Comparison of ENCODE assay signal across 2 fruit fly cellular contexts in the genomic region with DNA sequence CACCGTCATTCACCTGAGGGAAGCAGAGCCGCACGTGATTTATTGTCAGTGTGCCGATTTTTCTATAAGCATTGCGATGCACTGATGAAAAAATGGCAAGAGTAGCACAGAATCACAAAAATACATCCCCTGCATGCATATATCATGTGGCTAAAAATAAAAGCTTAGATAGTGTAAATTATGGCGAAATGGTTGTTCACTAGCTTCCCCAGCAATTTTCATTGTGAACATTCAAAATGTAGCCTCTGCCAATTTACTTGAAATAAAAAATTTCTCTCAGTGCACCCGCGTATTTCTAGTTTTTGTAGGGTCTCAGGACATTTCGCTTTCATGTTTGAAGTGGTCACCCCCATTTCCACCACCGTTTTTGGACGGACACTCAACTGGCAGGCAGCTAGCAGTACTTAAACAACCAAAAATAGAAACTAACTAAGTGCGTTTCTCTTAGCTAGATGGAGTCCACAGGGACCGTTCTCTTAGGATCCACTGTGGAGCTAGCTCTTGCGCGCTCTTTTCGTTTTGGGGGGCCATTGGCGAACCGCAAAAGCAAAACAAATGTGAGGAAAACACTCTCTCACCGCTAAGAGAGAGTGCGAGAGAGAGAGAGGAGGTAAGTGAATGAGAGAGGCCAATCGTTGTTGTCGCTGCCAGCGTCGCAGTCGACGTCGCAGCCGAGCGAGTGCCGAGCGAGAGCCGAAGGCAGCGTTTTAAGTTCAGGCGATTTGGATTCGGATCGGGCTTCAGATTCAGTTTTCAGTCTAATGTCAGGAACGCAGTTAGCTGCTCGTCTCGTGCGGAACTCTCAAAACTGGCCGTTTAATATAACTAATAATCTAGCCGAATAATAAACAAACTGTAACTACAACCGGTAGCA.
TF ChIP-seq lines count a peak whose summit lies in the region.

No protein-coding gene starts in this region.

TF ChIP-seq in whole organism, embryonic, 481 proteins besides CTCF, POLR2A, EP300 and RAD21 (continued from another document and continues in another):
- TF ChIP-seq CG12769 (tag; optimal IDR thresholded peaks at IDR 0.05; lab: Kevin White, UChicago) (peak; percentile 35), Asciz (GFP tag; optimal IDR thresholded peaks at IDR 0.05; lab: Kevin White, UChicago) (no peak), bab2 (GFP tag; optimal IDR thresholded peaks at IDR 0.05; lab: Kevin White, UChicago) (peak; percentile 39), bsh (GFP tag; optimal IDR thresholded peaks at IDR 0.05; lab: Kevin White, UChicago) (peak; percentile 60 to 68), ci (GFP tag; IDR thresholded peaks at IDR 0.05; lab: Robert Waterston, UW) (no peak; the same call in 2 of the 3 replicates), tna (GFP tag; IDR thresholded peaks at IDR 0.05; lab: Robert Waterston, UW; ENCODE audit: partially characterized antibody) (peak; percentile 24; the same call in 1 of the 2 replicates), crol (GFP tag; IDR thresholded peaks at IDR 0.05; lab: Robert Waterston, UW) (no peak), Dip2 (GFP tag; IDR thresholded peaks at IDR 0.05; lab: Robert Waterston, UW) (no peak), pros (GFP tag; optimal IDR thresholded peaks at IDR 0.05; lab: Kevin White, UChicago) (no peak), NC2α (GFP tag; optimal IDR thresholded peaks at IDR 0.05; lab: Kevin White, UChicago) (peak; percentile 28), insv (GFP tag; optimal IDR thresholded peaks at IDR 0.05; lab: Kevin White, UChicago) (peak in 1 of 2 experiments; percentile 3), HLH3B (GFP tag; IDR thresholded peaks at IDR 0.05; lab: Robert Waterston, UW) (no peak), Adf1 (GFP tag; IDR thresholded peaks at IDR 0.05; lab: Robert Waterston, UW) (peak; percentile 97), CG42726 (GFP tag; IDR thresholded peaks at IDR 0.05; lab: Robert Waterston, UW; ENCODE audit: partially characterized antibody) (no peak), cwo (GFP tag; optimal IDR thresholded peaks at IDR 0.05; lab: Kevin White, UChicago) (peak; percentile 40), CG10321 (GFP tag; IDR thresholded peaks at IDR 0.05; lab: Robert Waterston, UW) (no peak), E2f2 (GFP tag; IDR thresholded peaks at IDR 0.05; lab: Robert Waterston, UW) (0 out of 2 replicates have a peak, but pooled peaks have one; percentile 16), CoRest (tag; optimal IDR thresholded peaks at IDR 0.05; lab: Kevin White, UChicago) (peak; percentile 52), CG2875 (GFP tag; optimal IDR thresholded peaks at IDR 0.05; lab: Kevin White, UChicago) (peak; percentile 22), mld (GFP tag; IDR thresholded peaks at IDR 0.05; lab: Robert Waterston, UW; ENCODE audit: partially characterized antibody) (no peak), emc (GFP tag; optimal IDR thresholded peaks at IDR 0.05; lab: Kevin White, UChicago) (no peak), hb (GFP tag; IDR thresholded peaks at IDR 0.05; lab: Robert Waterston, UW; ENCODE audit: partially characterized antibody) (no peak), hth (optimal IDR thresholded peaks at IDR 0.05; lab: Kevin White, UChicago) (no peak), Meics (GFP tag; optimal IDR thresholded peaks at IDR 0.05; lab: Kevin White, UChicago) (peak; percentile 59), inv (GFP tag; IDR thresholded peaks at IDR 0.05; lab: Robert Waterston, UW; ENCODE audit: partially characterized antibody) (no peak), CG1647 (GFP tag; optimal IDR thresholded peaks at IDR 0.05; lab: Kevin White, UChicago) (no peak), Ssrp (tag; optimal IDR thresholded peaks at IDR 0.05; lab: Kevin White, UChicago) (peak; percentile 49), Xbp1 (GFP tag; optimal IDR thresholded peaks at IDR 0.05; lab: Kevin White, UChicago) (peak; percentile 65), CG7839 (tag; optimal IDR thresholded peaks at IDR 0.05; lab: Kevin White, UChicago) (peak; percentile 67), Camta (GFP tag; optimal IDR thresholded peaks at IDR 0.05; lab: Kevin White, UChicago) (no peak), dm (GFP tag; optimal IDR thresholded peaks at IDR 0.05; lab: Kevin White, UChicago) (peak; percentile 26), Blimp-1 (GFP tag; optimal IDR thresholded peaks at IDR 0.05; lab: Kevin White, UChicago) (peak; percentile 38), CG3163 (GFP tag; optimal IDR thresholded peaks at IDR 0.05; lab: Kevin White, UChicago) (peak; percentile 99), fu2 (GFP tag; optimal IDR thresholded peaks at IDR 0.05; lab: Kevin White, UChicago) (peak; percentile 3), H15 (GFP tag; IDR thresholded peaks at IDR 0.05; lab: Robert Waterston, UW) (no peak), NC2β (GFP tag; optimal IDR thresholded peaks at IDR 0.05; lab: Kevin White, UChicago) (peak; percentile 41), CG11560 (tag; IDR thresholded peaks at IDR 0.05; lab: Robert Waterston, UW) (no peak), HmgZ (tag; optimal IDR thresholded peaks at IDR 0.05; lab: Kevin White, UChicago) (peak; percentile 31), CG1024 (GFP tag; IDR thresholded peaks at IDR 0.05; lab: Robert Waterston, UW) (0 out of 2 replicates have a peak, but pooled peaks have one; percentile 14), CG10267 (tag; optimal IDR thresholded peaks at IDR 0.05; lab: Kevin White, UChicago) (peak; percentile 27), CG7357 (GFP tag; IDR thresholded peaks at IDR 0.05; lab: Robert Waterston, UW) (no peak), fru (optimal IDR thresholded peaks at IDR 0.05; lab: Kevin White, UChicago) (no peak), Sin3A (optimal IDR thresholded peaks at IDR 0.05; lab: Kevin White, UChicago) (no peak), Bgb (GFP tag; IDR thresholded peaks at IDR 0.05; lab: Robert Waterston, UW; ENCODE audit: partially characterized antibody) (peak; percentile 16; the same call in 1 of the 2 replicates), wek (GFP tag; optimal IDR thresholded peaks at IDR 0.05; lab: Kevin White, UChicago) (no peak), gfzf (GFP tag; optimal IDR thresholded peaks at IDR 0.05; lab: Kevin White, UChicago) (no peak), CG15601 (tag; optimal IDR thresholded peaks at IDR 0.05; lab: Kevin White, UChicago) (no peak), cad (GFP tag; optimal IDR thresholded peaks at IDR 0.05; lab: Kevin White, UChicago) (no peak), ac (GFP tag; optimal IDR thresholded peaks at IDR 0.05; lab: Kevin White, UChicago) (no peak), HmgD (GFP tag; optimal IDR thresholded peaks at IDR 0.05; lab: Kevin White, UChicago) (no peak), mirr (GFP tag; optimal IDR thresholded peaks at IDR 0.05; lab: Kevin White, UChicago) (no peak), oc (tag; optimal IDR thresholded peaks at IDR 0.05; lab: Kevin White, UChicago) (no peak), D19A (tag; optimal IDR thresholded peaks at IDR 0.05; lab: Kevin White, UChicago) (peak; percentile 42), CG32532 (GFP tag; IDR thresholded peaks at IDR 0.05; lab: Robert Waterston, UW) (peak; percentile 43; the same call in 1 of the 2 replicates), CG13424 (tag; optimal IDR thresholded peaks at IDR 0.05; lab: Kevin White, UChicago) (peak; percentile 46), CG4360 (GFP tag; IDR thresholded peaks at IDR 0.05; lab: Robert Waterston, UW) (no peak), CG17385 (GFP tag; optimal IDR thresholded peaks at IDR 0.05; lab: Kevin White, UChicago) (peak; percentile 38), Atf3 (GFP tag; optimal IDR thresholded peaks at IDR 0.05; lab: Kevin White, UChicago) (peak; percentile 34), Neu2 (GFP tag; optimal IDR thresholded peaks at IDR 0.05; lab: Kevin White, UChicago; ENCODE audit: borderline replicate concordance) (no peak)

TF ChIP-seq in whole organism, prepupa, 60 proteins besides CTCF, POLR2A, EP300 and RAD21 (continued from another document):
- TF ChIP-seq CG6854 (GFP tag; optimal IDR thresholded peaks at IDR 0.05; lab: Kevin White, UChicago): no peak
- no peak for TF ChIP-seq Eip93F (GFP tag; optimal IDR thresholded peaks at IDR 0.05; lab: Kevin White, UChicago)
- peak; percentile 85 for TF ChIP-seq Hr4 (GFP tag; optimal IDR thresholded peaks at IDR 0.05; lab: Kevin White, UChicago)
- peak; percentile 67 for TF ChIP-seq CG8119 (GFP tag; IDR thresholded peaks at IDR 0.05; lab: Robert Waterston, UW)
- TF ChIP-seq CG4318 (GFP tag; optimal IDR thresholded peaks at IDR 0.05; lab: Kevin White, UChicago): peak; percentile 74
- TF ChIP-seq CG10669 (GFP tag; optimal IDR thresholded peaks at IDR 0.05; lab: Kevin White, UChicago): peak; percentile 42
- no peak for TF ChIP-seq Sox102F (GFP tag; optimal IDR thresholded peaks at IDR 0.05; lab: Kevin White, UChicago)
- TF ChIP-seq cyc (GFP tag; optimal IDR thresholded peaks at IDR 0.05; lab: Kevin White, UChicago): peak; percentile 15
- peak; percentile 13 for TF ChIP-seq esn (GFP tag; optimal IDR thresholded peaks at IDR 0.05; lab: Kevin White, UChicago)
- peak; percentile 68 for TF ChIP-seq pdm3 (GFP tag; optimal IDR thresholded peaks at IDR 0.05; lab: Kevin White, UChicago)
- TF ChIP-seq CG3032 (tag; optimal IDR thresholded peaks at IDR 0.05; lab: Kevin White, UChicago): peak; percentile 47
- TF ChIP-seq achi (GFP tag; optimal IDR thresholded peaks at IDR 0.05; lab: Kevin White, UChicago): peak; percentile 63
- TF ChIP-seq svp (GFP tag; lab: Kevin White, UChicago): peak; percentile 77
- peak; percentile 86 for TF ChIP-seq CG32006 (GFP tag; optimal IDR thresholded peaks at IDR 0.05; lab: Kevin White, UChicago)
- no peak for TF ChIP-seq vri (GFP tag; optimal IDR thresholded peaks at IDR 0.05; lab: Kevin White, UChicago)
- TF ChIP-seq CG7368 (GFP tag; optimal IDR thresholded peaks at IDR 0.05; lab: Kevin White, UChicago): no peak
- TF ChIP-seq CG34406 (GFP tag; optimal IDR thresholded peaks at IDR 0.05; lab: Kevin White, UChicago): peak; percentile 13
- no peak for TF ChIP-seq Hr38 (GFP tag; optimal IDR thresholded peaks at IDR 0.05; lab: Kevin White, UChicago)
- peak; percentile 35; the same call in 1 of the 2 replicates for TF ChIP-seq Gug (GFP tag; IDR thresholded peaks at IDR 0.05; lab: Robert Waterston, UW)
- no peak for TF ChIP-seq fd85E (GFP tag; optimal IDR thresholded peaks at IDR 0.05; lab: Kevin White, UChicago)
- no peak for TF ChIP-seq CG11902 (GFP tag; optimal IDR thresholded peaks at IDR 0.05; lab: Kevin White, UChicago)
- TF ChIP-seq Smox (GFP tag; optimal IDR thresholded peaks at IDR 0.05; lab: Kevin White, UChicago): no peak
- peak; percentile 36 for TF ChIP-seq CG9139 (GFP tag; optimal IDR thresholded peaks at IDR 0.05; lab: Kevin White, UChicago)
- peak; percentile 70 for TF ChIP-seq OdsH (GFP tag; optimal IDR thresholded peaks at IDR 0.05; lab: Kevin White, UChicago)
- TF ChIP-seq CG8319 (GFP tag; optimal IDR thresholded peaks at IDR 0.05; lab: Kevin White, UChicago): no peak
- no peak for TF ChIP-seq dsx (GFP tag; optimal IDR thresholded peaks at IDR 0.05; lab: Kevin White, UChicago; ENCODE audit: poor library complexity, severe bottlenecking)
- peak; percentile 37 for TF ChIP-seq net (GFP tag; optimal IDR thresholded peaks at IDR 0.05; lab: Kevin White, UChicago)
- TF ChIP-seq Lpt (GFP tag; optimal IDR thresholded peaks at IDR 0.05; lab: Kevin White, UChicago): peak; percentile 62
- peak; percentile 37 for TF ChIP-seq Hr39 (GFP tag; optimal IDR thresholded peaks at IDR 0.05; lab: Kevin White, UChicago)
- TF ChIP-seq CG15336 (GFP tag; IDR thresholded peaks at IDR 0.05; lab: Robert Waterston, UW): peak; percentile 57
- peak; percentile 29 for TF ChIP-seq fd59A (GFP tag; optimal IDR thresholded peaks at IDR 0.05; lab: Kevin White, UChicago)
- TF ChIP-seq CG6276 (GFP tag; optimal IDR thresholded peaks at IDR 0.05; lab: Kevin White, UChicago): peak; percentile 79
- TF ChIP-seq Blimp-1 (GFP tag; optimal IDR thresholded peaks at IDR 0.05; lab: Kevin White, UChicago): no peak
- TF ChIP-seq salr (GFP tag; optimal IDR thresholded peaks at IDR 0.05; lab: Kevin White, UChicago): peak; percentile 9 to 74
- TF ChIP-seq CG3919 (GFP tag; optimal IDR thresholded peaks at IDR 0.05; lab: Kevin White, UChicago): peak; percentile 67
- no peak for TF ChIP-seq CG11294 (GFP tag; IDR thresholded peaks at IDR 0.05; lab: Robert Waterston, UW)
- peak; percentile 31 for TF ChIP-seq CG16779 (tag; optimal IDR thresholded peaks at IDR 0.05; lab: Kevin White, UChicago)
- TF ChIP-seq CG6163 (GFP tag; IDR thresholded peaks at IDR 0.05; lab: Robert Waterston, UW): peak; percentile 68
- TF ChIP-seq Eip75B (GFP tag; optimal IDR thresholded peaks at IDR 0.05; lab: Kevin White, UChicago): peak; percentile 35
- TF ChIP-seq CG6808 (GFP tag; optimal IDR thresholded peaks at IDR 0.05; lab: Kevin White, UChicago): no peak
- peak; percentile 48 for TF ChIP-seq CG11762 (GFP tag; optimal IDR thresholded peaks at IDR 0.05; lab: Kevin White, UChicago; ENCODE audit: insufficient read depth)
